Fruit fly (Drosophila melanogaster) whole organism, embryonic: ENCODE results near the gene Abca3.

Experiments
- B-H2 ChIP-seq: fragments of 200-800 bp; sonication (Bioruptor generic); optimal IDR thresholded peaks from 2 replicates; lab custom pipeline; 2018; ENCODE audit warnings: missing biosample characterization, mild to moderate bottlenecking, missing genetic modification characterization
- CG10209 ChIP-seq: fragments of 200-800 bp; sonication (Bioruptor generic); optimal IDR thresholded peaks from 3 replicates; lab custom pipeline; 2017; ENCODE audit warnings: missing biosample characterization, mild to moderate bottlenecking, missing genetic modification characterization, missing genetic modification reagents
- CG10267 ChIP-seq: fragments of 200-800 bp; sonication (Bioruptor generic); optimal IDR thresholded peaks from 2 replicates; lab custom pipeline; 2018; ENCODE audit warnings: missing biosample characterization, mild to moderate bottlenecking, missing genetic modification characterization, moderate library complexity
- CG10959 ChIP-seq: fragments of 200-800 bp; sonication (Bioruptor generic); IDR thresholded peaks from 2 replicates; pipeline ENCODE4 v1.3.6; 2022; ENCODE audit warnings: missing biosample characterization, missing genetic modification characterization
- CG12219 ChIP-seq: fragments of 200-800 bp; sonication (Bioruptor generic); optimal IDR thresholded peaks from 3 replicates; lab custom pipeline; 2018; ENCODE audit warnings: missing biosample characterization, mild to moderate bottlenecking, missing genetic modification characterization
- CG12769 ChIP-seq: fragments of 200-800 bp; sonication (Bioruptor generic); optimal IDR thresholded peaks from 2 replicates; lab custom pipeline; 2019; ENCODE audit warnings: missing biosample characterization, mild to moderate bottlenecking, missing genetic modification characterization, moderate library complexity
- CG13424 ChIP-seq: fragments of 200-800 bp; sonication (Bioruptor generic); optimal IDR thresholded peaks from 2 replicates; lab custom pipeline; 2019; ENCODE audit warnings: missing biosample characterization, mild to moderate bottlenecking, missing genetic modification characterization, moderate library complexity
- CG13894 ChIP-seq: fragments of 200-800 bp; sonication (Bioruptor generic); optimal IDR thresholded peaks from 3 replicates; lab custom pipeline; 2018; ENCODE audit warnings: missing biosample characterization, mild to moderate bottlenecking, missing genetic modification characterization, moderate library complexity
- CG14441 ChIP-seq: fragments of 200-800 bp; sonication (Bioruptor generic); IDR thresholded peaks from 2 replicates; pipeline ENCODE4 v1.3.6; 2022; ENCODE audit warnings: missing biosample characterization, missing genetic modification characterization
- CG16815 ChIP-seq: fragments of 200-800 bp; sonication (Bioruptor generic); optimal IDR thresholded peaks from 3 replicates; lab custom pipeline; 2017; ENCODE audit warnings: missing biosample characterization, mild to moderate bottlenecking, missing genetic modification characterization
- CG17328 ChIP-seq: fragments of 200-800 bp; sonication (Bioruptor generic); IDR thresholded peaks from 2 replicates; pipeline ENCODE4 v1.3.6; 2022; ENCODE audit warnings: missing biosample characterization, missing genetic modification characterization
- CG17361 ChIP-seq: fragments of 200-800 bp; sonication (Bioruptor generic); IDR thresholded peaks from 3 replicates; pipeline ENCODE4 v1.3.6; 2022; ENCODE audit warnings: missing biosample characterization, missing genetic modification characterization
- CG18619 ChIP-seq: fragments of 200-800 bp; sonication (Bioruptor generic); optimal IDR thresholded peaks from 3 replicates; lab custom pipeline; 2017; ENCODE audit warnings: missing biosample characterization, mild to moderate bottlenecking, missing genetic modification characterization
- CG18764 ChIP-seq: fragments of 200-800 bp; sonication (Bioruptor generic); optimal IDR thresholded peaks from 3 replicates; lab custom pipeline; 2016; ENCODE audit warnings: missing biosample characterization, missing genetic modification characterization
- CG2120 ChIP-seq: fragments of 200-800 bp; sonication (Bioruptor generic); optimal IDR thresholded peaks from 3 replicates; lab custom pipeline; 2016; ENCODE audit warnings: missing biosample characterization, missing genetic modification characterization
- CG34224 ChIP-seq: fragments of 200-800 bp; sonication (Bioruptor generic); IDR thresholded peaks from 3 replicates; pipeline ENCODE4 v1.3.6; 2022; ENCODE audit warnings: missing biosample characterization, missing genetic modification characterization; ENCODE audit not compliant: partially characterized antibody
- CG34422 ChIP-seq: fragments of 200-800 bp; sonication (Bioruptor generic); IDR thresholded peaks from 3 replicates; pipeline ENCODE4 v1.3.6; 2022; ENCODE audit warnings: missing biosample characterization, missing genetic modification characterization
- CG6683 ChIP-seq: fragments of 200-800 bp; sonication (Bioruptor generic); optimal IDR thresholded peaks from 2 replicates; lab custom pipeline; 2017; ENCODE audit warnings: missing biosample characterization, mild to moderate bottlenecking, missing genetic modification characterization, missing genetic modification reagents
- CG7839 ChIP-seq: fragments of 200-800 bp; sonication (Bioruptor generic); optimal IDR thresholded peaks from 3 replicates; lab custom pipeline; 2018; ENCODE audit warnings: missing biosample characterization, mild to moderate bottlenecking, missing genetic modification characterization, moderate library complexity
- CG8290 ChIP-seq, 3 experiments: fragments of 200-800 bp; sonication (Bioruptor generic); optimal IDR thresholded peaks; 2 replicates each; lab custom pipeline; 2016 to 2019; ENCODE audit warnings: missing biosample characterization in 3 of 3, missing genetic modification characterization in 3 of 3, mild to moderate bottlenecking in 2 of 3, moderate library complexity in 1 of 3
- CG8359 ChIP-seq: fragments of 200-800 bp; sonication (Bioruptor generic); optimal IDR thresholded peaks from 2 replicates; lab custom pipeline; 2017; ENCODE audit warnings: missing biosample characterization, mild to moderate bottlenecking, missing genetic modification characterization, borderline replicate concordance
- Dip2 ChIP-seq: fragments of 200-800 bp; sonication (Bioruptor generic); IDR thresholded peaks from 2 replicates; pipeline ENCODE4 v1.3.6; 2022; ENCODE audit warnings: missing biosample characterization, missing genetic modification characterization
- ERR ChIP-seq: fragments of 200-800 bp; sonication (Bioruptor generic); optimal IDR thresholded peaks from 2 replicates; lab custom pipeline; 2016; ENCODE audit warnings: missing biosample characterization, missing genetic modification characterization
- Hmr ChIP-seq: fragments of 200-800 bp; sonication (Bioruptor generic); optimal IDR thresholded peaks from 3 replicates; lab custom pipeline; 2017; ENCODE audit warnings: mild to moderate bottlenecking, missing biosample characterization, missing genetic modification reagents, missing genetic modification characterization
- Lhr ChIP-seq: fragments of 200-800 bp; sonication (Bioruptor generic); optimal IDR thresholded peaks from 3 replicates; lab custom pipeline; 2017; ENCODE audit warnings: mild to moderate bottlenecking, missing biosample characterization, missing genetic modification reagents, missing genetic modification characterization
- Mrtf ChIP-seq: fragments of 200-800 bp; sonication (Bioruptor generic); IDR thresholded peaks from 3 replicates; pipeline ENCODE4 v1.3.6; 2022; ENCODE audit warnings: missing biosample characterization, missing genetic modification characterization
- NK7.1 ChIP-seq: fragments of 200-800 bp; sonication (Bioruptor generic); optimal IDR thresholded peaks from 3 replicates; lab custom pipeline; 2016; ENCODE audit warnings: missing biosample characterization, missing genetic modification characterization
- Oaz ChIP-seq: fragments of 200-800 bp; sonication (Bioruptor generic); IDR thresholded peaks from 2 replicates; pipeline ENCODE4 v1.3.6; 2022; ENCODE audit warnings: missing biosample characterization, missing genetic modification characterization
- Spps ChIP-seq: fragments of 200-800 bp; sonication (Bioruptor generic); optimal IDR thresholded peaks from 2 replicates; lab custom pipeline; 2018; ENCODE audit warnings: missing biosample characterization, mild to moderate bottlenecking, missing genetic modification characterization
- Sry-δ ChIP-seq: fragments of 200-800 bp; sonication (Bioruptor generic); optimal IDR thresholded peaks from 2 replicates; lab custom pipeline; 2016; ENCODE audit warnings: missing biosample characterization, missing genetic modification characterization
- ash1 ChIP-seq: fragments of 200-800 bp; sonication (Bioruptor generic); optimal IDR thresholded peaks from 2 replicates; lab custom pipeline; 2018; ENCODE audit warnings: missing biosample characterization, mild to moderate bottlenecking, missing genetic modification characterization
- cad ChIP-seq: fragments of >200 bp; optimal IDR thresholded peaks from 2 replicates; lab custom pipeline; 2017; ENCODE audit warnings: missing biosample characterization, missing genetic modification characterization
- cas ChIP-seq: fragments of 200-800 bp; sonication (Bioruptor generic); IDR thresholded peaks from 2 replicates; pipeline ENCODE4 v1.3.6; 2022; ENCODE audit warnings: missing biosample characterization, missing genetic modification characterization
- cg ChIP-seq: fragments of 200-800 bp; sonication (Bioruptor generic); optimal IDR thresholded peaks from 3 replicates; lab custom pipeline; 2019; ENCODE audit warnings: missing biosample characterization, mild to moderate bottlenecking, missing genetic modification characterization, moderate library complexity
- cwo ChIP-seq: fragments of 200-800 bp; sonication (Bioruptor generic); optimal IDR thresholded peaks from 3 replicates; lab custom pipeline; 2017; ENCODE audit warnings: missing biosample characterization, missing genetic modification characterization, mild to moderate bottlenecking, moderate library complexity, missing genetic modification reagents
- fd3F ChIP-seq: fragments of 200-800 bp; sonication (Bioruptor generic); optimal IDR thresholded peaks from 2 replicates; lab custom pipeline; 2018; ENCODE audit warnings: missing biosample characterization, mild to moderate bottlenecking, missing genetic modification characterization, moderate library complexity
- fd64A ChIP-seq: fragments of 200-800 bp; sonication (Bioruptor generic); optimal IDR thresholded peaks from 3 replicates; lab custom pipeline; 2018; ENCODE audit warnings: missing biosample characterization, mild to moderate bottlenecking, missing genetic modification characterization
- ftz-f1 ChIP-seq: fragments of 200-800 bp; sonication (Bioruptor generic); optimal IDR thresholded peaks from 2 replicates; lab custom pipeline; 2016; ENCODE audit warnings: missing biosample characterization, missing genetic modification characterization
- grau ChIP-seq: fragments of 200-800 bp; optimal IDR thresholded peaks from 3 replicates; lab custom pipeline; 2019; ENCODE audit warnings: missing biosample characterization, mild to moderate bottlenecking, missing genetic modification characterization, moderate library complexity
- inv ChIP-seq: fragments of 200-800 bp; sonication (Bioruptor generic); IDR thresholded peaks from 2 replicates; pipeline ENCODE4 v1.3.6; 2022; ENCODE audit warnings: missing biosample characterization, missing genetic modification characterization; ENCODE audit not compliant: partially characterized antibody
- kah ChIP-seq: fragments of 200-800 bp; sonication (Bioruptor generic); optimal IDR thresholded peaks from 2 replicates; lab custom pipeline; 2018; ENCODE audit warnings: missing biosample characterization, mild to moderate bottlenecking, missing genetic modification characterization
- ken ChIP-seq: fragments of 200-800 bp; sonication (Bioruptor generic); IDR thresholded peaks from 3 replicates; pipeline ENCODE4 v1.3.6; 2022; ENCODE audit warnings: missing biosample characterization, missing genetic modification characterization
- lbe ChIP-seq: fragments of 200-800 bp; sonication (Bioruptor generic); optimal IDR thresholded peaks from 2 replicates; lab custom pipeline; 2016; ENCODE audit warnings: missing biosample characterization, mild to moderate bottlenecking, missing genetic modification characterization
- lilli ChIP-seq: fragments of 200-800 bp; sonication (Bioruptor generic); optimal IDR thresholded peaks from 3 replicates; lab custom pipeline; 2016; ENCODE audit warnings: missing biosample characterization, missing genetic modification characterization
- nerfin-1 ChIP-seq: fragments of 200-800 bp; sonication (Bioruptor generic); optimal IDR thresholded peaks from 3 replicates; lab custom pipeline; 2019; ENCODE audit warnings: missing biosample characterization, mild to moderate bottlenecking, missing genetic modification characterization, moderate library complexity
- odd ChIP-seq: fragments of 200-800 bp; sonication (Bioruptor generic); optimal IDR thresholded peaks from 2 replicates; lab custom pipeline; 2017; ENCODE audit warnings: missing biosample characterization, mild to moderate bottlenecking, missing genetic modification characterization
- pita ChIP-seq: fragments of 200-800 bp; sonication (Bioruptor generic); optimal IDR thresholded peaks from 2 replicates; lab custom pipeline; 2017; ENCODE audit warnings: missing biosample characterization, mild to moderate bottlenecking, missing genetic modification characterization
- pros ChIP-seq: fragments of 200-800 bp; sonication (Bioruptor generic); optimal IDR thresholded peaks from 3 replicates; lab custom pipeline; 2019; ENCODE audit warnings: missing biosample characterization, mild to moderate bottlenecking, missing genetic modification characterization, moderate library complexity
- tup ChIP-seq: fragments of 200-800 bp; sonication (Bioruptor generic); optimal IDR thresholded peaks from 2 replicates; lab custom pipeline; 2016; ENCODE audit warnings: missing biosample characterization, mild to moderate bottlenecking, missing genetic modification characterization, moderate library complexity

Abca3 gene

DNA sequence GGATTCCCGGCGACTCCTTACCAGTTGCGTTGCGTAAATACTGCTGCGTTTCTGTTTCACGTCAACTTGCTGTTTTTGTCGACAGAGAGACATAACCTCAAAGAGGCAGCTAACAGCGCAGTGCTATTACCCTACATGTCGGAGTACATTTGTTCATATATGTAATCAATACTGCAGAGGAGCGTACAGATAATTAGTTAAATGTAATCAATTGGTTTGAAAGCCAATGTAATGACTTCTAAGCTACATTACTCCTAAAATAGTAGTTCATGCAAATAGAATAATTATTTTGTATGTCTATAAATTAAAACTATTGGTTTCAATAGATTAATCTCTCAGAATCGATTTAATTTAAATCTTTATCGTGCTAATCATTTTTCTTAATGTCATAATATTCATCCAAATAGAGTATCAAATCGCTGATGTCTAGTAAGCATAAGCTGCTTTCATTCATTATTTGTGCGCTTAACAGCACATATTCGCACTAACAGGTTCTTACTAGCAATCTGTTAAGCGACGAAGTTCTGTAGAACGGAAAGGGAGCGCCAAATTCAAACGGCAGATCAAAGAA is 12.8 kb upstream of the Abca3 start, which contains the start of the genes SLIRP1 and anox (continued):
- peak; percentile 34 for TF ChIP-seq CG8290 (GFP tag; optimal IDR thresholded peaks at IDR 0.05; lab: Kevin White, UChicago)
- peak; percentile 36 to 59 for TF ChIP-seq CG8290 (tag; optimal IDR thresholded peaks at IDR 0.05; lab: Kevin White, UChicago)
- TF ChIP-seq lilli (GFP tag; lab: Kevin White, UChicago), result peak; percentile 90
- peak; percentile 57 for TF ChIP-seq Oaz (GFP tag; lab: Robert Waterston, UW)
- peak; percentile 70 for TF ChIP-seq Spps (tag; lab: Kevin White, UChicago)
- TF ChIP-seq Lhr (GFP tag; lab: Kevin White, UChicago), result peak; percentile 67
- TF ChIP-seq CG16815 (GFP tag; lab: Kevin White, UChicago), result peak; percentile 86
- TF ChIP-seq B-H2 (GFP tag; lab: Kevin White, UChicago), result peak; percentile 61
- peak; percentile 24 for TF ChIP-seq fd64A
- TF ChIP-seq CG12769 (tag; lab: Kevin White, UChicago), result peak; percentile 83
- peak; percentile 78 for TF ChIP-seq fd3F (GFP tag; lab: Kevin White, UChicago)
- peak; percentile 83 for TF ChIP-seq odd
- TF ChIP-seq Sry-δ (GFP tag; lab: Kevin White, UChicago), result peak; percentile 30
- peak; percentile 83 for TF ChIP-seq CG10267
- TF ChIP-seq nerfin-1 (tag; lab: Kevin White, UChicago), result peak; percentile 82
- TF ChIP-seq Mrtf (GFP tag; lab: Robert Waterston, UW), result peak; percentile 60; the same call in 1 of the 3 replicates
- TF ChIP-seq inv (GFP tag; lab: Robert Waterston, UW), result no peak
- peak; percentile 65; the same call in 2 of the 3 replicates for TF ChIP-seq ken (GFP tag; lab: Robert Waterston, UW)
- TF ChIP-seq ash1, result no peak
- no peak for TF ChIP-seq Dip2 (GFP tag; lab: Robert Waterston, UW)
- peak; percentile 72 for TF ChIP-seq CG6683 (GFP tag; lab: Kevin White, UChicago)
- TF ChIP-seq CG10209 (GFP tag; lab: Kevin White, UChicago), result peak; percentile 83
- TF ChIP-seq NK7.1 (GFP tag; lab: Kevin White, UChicago), result peak; percentile 50
- peak; percentile 81 for TF ChIP-seq cwo (GFP tag; lab: Kevin White, UChicago)
- peak; percentile 94 for TF ChIP-seq CG7839
- TF ChIP-seq CG10959, result no peak
- no peak for TF ChIP-seq tup (GFP tag; lab: Kevin White, UChicago)
- TF ChIP-seq CG2120 (GFP tag; lab: Kevin White, UChicago), result peak; percentile 92
- TF ChIP-seq pros, result peak; percentile 18
- no peak for TF ChIP-seq cg (GFP tag; lab: Kevin White, UChicago)
- TF ChIP-seq CG8359, result peak; percentile 66
- TF ChIP-seq Hmr, result peak; percentile 90
- peak; percentile 17 for TF ChIP-seq ERR (GFP tag; lab: Kevin White, UChicago)
- peak; percentile 64 for TF ChIP-seq CG17328 (GFP tag; lab: Robert Waterston, UW)
- peak; percentile 79 for TF ChIP-seq CG14441 (GFP tag; lab: Robert Waterston, UW)
- peak; percentile 91 for TF ChIP-seq CG18619 (GFP tag; lab: Kevin White, UChicago)
- peak; percentile 3 for TF ChIP-seq kah (GFP tag; lab: Kevin White, UChicago)
- TF ChIP-seq CG13894 (tag; lab: Kevin White, UChicago), result peak; percentile 77
- TF ChIP-seq CG34422, result peak; percentile 61; the same call in 2 of the 3 replicates
- TF ChIP-seq CG34224 (GFP tag; lab: Robert Waterston, UW), result no peak
- peak; percentile 83 for TF ChIP-seq CG12219 (GFP tag; lab: Kevin White, UChicago)
- no peak for TF ChIP-seq cad (GFP tag; lab: Kevin White, UChicago)
- peak; percentile 69 for TF ChIP-seq cas (GFP tag; lab: Robert Waterston, UW)
- TF ChIP-seq lbe (GFP tag; lab: Kevin White, UChicago), result peak; percentile 36
- TF ChIP-seq pita (GFP tag; lab: Kevin White, UChicago), result no peak
- no peak for TF ChIP-seq ftz-f1 (GFP tag; lab: Kevin White, UChicago)
- peak; percentile 91 for TF ChIP-seq CG13424 (tag; lab: Kevin White, UChicago)
- TF ChIP-seq CG17361 (GFP tag; lab: Robert Waterston, UW), result peak; percentile 95
- peak; percentile 77 for TF ChIP-seq CG18764
- TF ChIP-seq grau, result peak; percentile 93
